Worm (Caenorhabditis elegans): Measurements from ENCODE around the gene cox-6B.
A peak's percentile ranks its signal among the peaks of the same experiment; 100 is the strongest.

The cox-6B gene

DNA sequence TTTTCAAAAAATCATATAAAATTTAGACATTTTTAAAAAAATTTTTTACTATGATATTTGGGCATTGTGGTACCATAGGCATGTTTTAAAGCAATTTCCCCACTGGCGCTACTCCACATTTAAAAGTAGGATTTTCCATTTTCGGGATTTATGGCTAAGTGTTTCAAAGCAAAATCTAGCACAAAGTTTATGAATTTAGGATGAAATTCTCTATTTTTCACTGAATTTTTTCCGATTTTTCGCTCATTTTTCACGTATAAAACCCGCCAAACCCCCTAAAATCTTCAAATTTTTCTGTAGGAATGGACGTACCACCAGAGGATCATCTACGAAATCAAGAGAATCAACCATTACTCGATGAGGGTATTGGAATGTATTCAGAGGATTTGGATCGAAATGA lies 119.5 kb downstream of the cox-6B start, which contains the start of gene pipp-4P:
pipp-4P (plus strand) TSS at position 301 of the 400 bp plus-strand sequence.
- no peak for TF ChIP-seq elt-3 (tag; optimal IDR thresholded peaks at IDR 0.05)
- TF ChIP-seq unc-39 (tag; optimal IDR thresholded peaks at IDR 0.05): no peak
- no peak for TF ChIP-seq mls-2 (tag; optimal IDR thresholded peaks at IDR 0.05)
- TF ChIP-seq nhr-237 (tag; optimal IDR thresholded peaks at IDR 0.05): no peak
- no peak for TF ChIP-seq mab-5 (tag; optimal IDR thresholded peaks at IDR 0.05)
- no peak for TF ChIP-seq nhr-28 (tag; optimal IDR thresholded peaks at IDR 0.05)
- TF ChIP-seq tbx-8 (GFP tag; optimal IDR thresholded peaks at IDR 0.05): no peak
- TF ChIP-seq ces-1 (GFP tag; optimal IDR thresholded peaks at IDR 0.05): no peak
- no peak for TF ChIP-seq snpc-4 (tag; optimal IDR thresholded peaks at IDR 0.05)
- TF ChIP-seq M03D4.4 (tag; optimal IDR thresholded peaks at IDR 0.05): no peak

DNA sequence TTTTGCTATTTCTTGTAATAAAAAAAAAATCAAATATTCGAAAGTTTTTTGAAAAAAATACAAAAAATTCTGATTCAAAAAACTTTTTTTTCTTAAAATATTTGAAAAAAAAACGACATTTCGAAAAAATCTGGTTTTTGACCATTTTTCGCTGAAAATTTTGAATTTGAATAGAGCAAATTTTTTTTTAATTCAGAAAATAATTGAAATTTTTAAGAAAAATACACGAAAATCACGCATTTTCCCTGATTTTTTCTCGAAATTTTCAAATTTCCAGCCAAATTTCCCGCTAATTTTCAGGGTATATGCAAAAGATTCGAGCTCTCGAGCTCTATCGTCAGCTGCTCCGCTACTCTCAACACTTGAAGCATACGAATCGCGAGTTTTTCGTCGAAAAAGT lies 127.3 kb downstream of the cox-6B start, which contains the start of gene Y71H2AM.1:
Y71H2AM.1 (plus strand) TSS at position 301 of the 400 bp plus-strand sequence.
- no peak for TF ChIP-seq mab-5 (tag; optimal IDR thresholded peaks at IDR 0.05)
- TF ChIP-seq nhr-76 (tag; optimal IDR thresholded peaks at IDR 0.05): no peak
- TF ChIP-seq ceh-43 (GFP tag; optimal IDR thresholded peaks at IDR 0.05): no peak
- TF ChIP-seq sptf-1 (tag; optimal IDR thresholded peaks at IDR 0.05): no peak
- TF ChIP-seq unc-39 (tag; optimal IDR thresholded peaks at IDR 0.05): no peak
- TF ChIP-seq flh-1 (GFP tag; optimal IDR thresholded peaks at IDR 0.05): no peak
- no peak for TF ChIP-seq nhr-2 (tag; optimal IDR thresholded peaks at IDR 0.05)
- TF ChIP-seq ces-1 (GFP tag; optimal IDR thresholded peaks at IDR 0.05): no peak
- TF ChIP-seq nhr-12 (tag; optimal IDR thresholded peaks at IDR 0.05): no peak

ce11 chrIII:2832483-2832882 lies 133.0 kb downstream of the cox-6B start, which contains the start of gene Y71H2AM.29:
Gene Y71H2AM.29 (plus strand): TSS chrIII:2832783.
- TF ChIP-seq ham-2 (GFP tag; optimal IDR thresholded peaks at IDR 0.05) (no peak), nhr-28 (tag; optimal IDR thresholded peaks at IDR 0.05) (no peak), cnd-1 (tag; optimal IDR thresholded peaks at IDR 0.05) (no peak), unc-39 (tag; optimal IDR thresholded peaks at IDR 0.05) (no peak), lin-13 (tag; optimal IDR thresholded peaks at IDR 0.05) (no peak), sem-2 (GFP tag; optimal IDR thresholded peaks at IDR 0.05) (no peak), bed-3 (GFP tag; optimal IDR thresholded peaks at IDR 0.05) (no peak), ces-1 (GFP tag; optimal IDR thresholded peaks at IDR 0.05) (no peak), nhr-2 (tag; optimal IDR thresholded peaks at IDR 0.05) (no peak), mab-5 (tag; optimal IDR thresholded peaks at IDR 0.05) (no peak), lsy-2 (tag; optimal IDR thresholded peaks at IDR 0.05) (no peak), unc-62 (GFP tag; optimal IDR thresholded peaks at IDR 0.05) (no peak)

DNA sequence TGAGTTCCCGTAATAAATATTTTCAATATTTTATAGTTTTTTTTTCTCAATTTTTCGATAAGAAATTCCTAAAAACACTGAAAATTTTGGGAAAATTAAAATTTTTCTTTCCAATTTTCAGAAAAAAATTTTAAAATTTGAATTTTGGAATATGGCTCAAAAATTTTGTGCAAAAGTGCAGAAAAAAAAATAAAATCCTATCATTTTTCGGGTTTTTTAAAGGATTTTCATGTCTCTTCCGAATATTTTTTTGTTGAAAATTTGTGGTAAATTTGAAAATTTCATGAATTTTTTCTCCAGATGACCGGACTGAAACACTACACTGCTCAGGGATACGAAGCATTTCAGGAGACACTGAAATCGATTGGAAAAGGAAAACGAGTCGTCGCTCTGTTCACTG lies 134.9 kb downstream of the cox-6B start, which contains the start of gene txdc-17:
txdc-17 (plus strand) TSS at position 301 of the 400 bp plus-strand sequence.
- TF ChIP-seq lsy-2 (tag; optimal IDR thresholded peaks at IDR 0.05) (no peak), unc-120 (tag; optimal IDR thresholded peaks at IDR 0.05; ENCODE audit: poor library complexity, severe bottlenecking) (no peak), ceh-43 (GFP tag; optimal IDR thresholded peaks at IDR 0.05) (no peak), ces-1 (GFP tag; optimal IDR thresholded peaks at IDR 0.05) (no peak), snpc-4 (tag; optimal IDR thresholded peaks at IDR 0.05) (no peak), nhr-237 (tag; optimal IDR thresholded peaks at IDR 0.05) (no peak)

ce11 chrIII:2834998-2835397 lies 135.5 kb downstream of the cox-6B start:
- no peak for TF ChIP-seq blmp-1 (tag; optimal IDR thresholded peaks at IDR 0.05)
- TF ChIP-seq nhr-76 (tag; optimal IDR thresholded peaks at IDR 0.05): no peak
- no peak for TF ChIP-seq ceh-43 (GFP tag; optimal IDR thresholded peaks at IDR 0.05)
- no peak for TF ChIP-seq zip-8 (tag; optimal IDR thresholded peaks at IDR 0.05)
- no peak for TF ChIP-seq elt-1 (tag; optimal IDR thresholded peaks at IDR 0.05; ENCODE audit: borderline replicate concordance, insufficient read depth)
- no peak for TF ChIP-seq elt-3 (tag; optimal IDR thresholded peaks at IDR 0.05)
- TF ChIP-seq lsy-2 (tag; optimal IDR thresholded peaks at IDR 0.05): no peak
- TF ChIP-seq unc-120 (tag; optimal IDR thresholded peaks at IDR 0.05; ENCODE audit: poor library complexity, severe bottlenecking): no peak
- TF ChIP-seq mab-5 (tag; optimal IDR thresholded peaks at IDR 0.05): no peak
- TF ChIP-seq nhr-2 (tag; optimal IDR thresholded peaks at IDR 0.05): no peak

- TF ChIP-seq zip-8 (tag; optimal IDR thresholded peaks at IDR 0.05) (peak; percentile 79), blmp-1 (tag; optimal IDR thresholded peaks at IDR 0.05) (no peak)
Observed at ce11 chrIII:2836339-2836738, 136.9 kb downstream of the cox-6B start, which contains the start of gene josd-1. Gene josd-1 (plus strand): TSS chrIII:2836639.

All from whole organism, mixed stage, embryonic.